Fruit fly (Drosophila melanogaster) whole organism, embryonic: ENCODE measurements around the gene tws.

Experiments
- Awh ChIP-seq: fragments of 200-800 bp; sonication (Bioruptor generic); IDR thresholded peaks from 2 replicates; pipeline ENCODE4, ENCODE4 v1.3.6; 2022; ENCODE audit warnings: missing biosample characterization, missing genetic modification characterization
- B-H2 ChIP-seq: fragments of 200-800 bp; sonication (Bioruptor generic); optimal IDR thresholded peaks from 2 replicates; lab custom pipeline; 2018; ENCODE audit warnings: missing biosample characterization, mild to moderate bottlenecking, missing genetic modification characterization
- Bteb2 ChIP-seq: fragments of 200-800 bp; sonication (Bioruptor generic); optimal IDR thresholded peaks from 2 replicates; lab custom pipeline; 2016; ENCODE audit warnings: missing biosample characterization, missing genetic modification characterization
- C15 ChIP-seq: fragments of 200-800 bp; sonication (Bioruptor generic); IDR thresholded peaks from 3 replicates; pipeline ENCODE4 v1.3.6; 2022; ENCODE audit warnings: missing biosample characterization, missing genetic modification characterization
- CG10654 ChIP-seq: fragments of 200-800 bp; sonication (Bioruptor generic); optimal IDR thresholded peaks from 2 replicates; lab custom pipeline; 2016; ENCODE audit warnings: missing biosample characterization, missing genetic modification characterization
- CG11456 ChIP-seq: fragments of 200-800 bp; sonication (Bioruptor generic); IDR thresholded peaks from 3 replicates; pipeline ENCODE4 v1.3.6; 2022; ENCODE audit warnings: missing biosample characterization, missing genetic modification characterization
- CG12659 ChIP-seq: fragments of 200-800 bp; sonication (Bioruptor generic); optimal IDR thresholded peaks from 3 replicates; lab custom pipeline; 2017; ENCODE audit warnings: mild to moderate bottlenecking, missing biosample characterization, missing genetic modification reagents, missing genetic modification characterization
- CG15514 ChIP-seq: fragments of 200-800 bp; sonication (Bioruptor generic); optimal IDR thresholded peaks from 3 replicates; lab custom pipeline; 2017; ENCODE audit warnings: missing biosample characterization, missing genetic modification characterization, mild to moderate bottlenecking, moderate library complexity, missing genetic modification reagents
- CG15696 ChIP-seq: fragments of 200-800 bp; sonication (Bioruptor generic); optimal IDR thresholded peaks from 2 replicates; lab custom pipeline; 2019; ENCODE audit warnings: missing biosample characterization, mild to moderate bottlenecking, missing genetic modification characterization, moderate library complexity
- CG16779 ChIP-seq: fragments of 200-800 bp; sonication (Bioruptor generic); IDR thresholded peaks from 2 replicates; pipeline ENCODE4 v1.3.6; 2022; ENCODE audit warnings: missing biosample characterization, missing genetic modification characterization
- CG2199 ChIP-seq: fragments of 200-800 bp; sonication (Bioruptor generic); IDR thresholded peaks from 3 replicates; pipeline ENCODE4 v1.3.6; 2022; ENCODE audit warnings: missing biosample characterization, missing genetic modification characterization
- CG31388 ChIP-seq: fragments of 200-800 bp; sonication (Bioruptor generic); optimal IDR thresholded peaks from 2 replicates; lab custom pipeline; 2016; ENCODE audit warnings: missing biosample characterization, missing genetic modification characterization
- CG3726 ChIP-seq: fragments of 200-800 bp; sonication (Bioruptor generic); IDR thresholded peaks from 3 replicates; pipeline ENCODE4, ENCODE4 v1.3.6; 2022; ENCODE audit warnings: missing biosample characterization, missing genetic modification characterization
- CG3995 ChIP-seq: fragments of 200-800 bp; sonication (Bioruptor generic); optimal IDR thresholded peaks from 3 replicates; lab custom pipeline; 2016; ENCODE audit warnings: missing biosample characterization, missing genetic modification characterization
- CG4617 ChIP-seq: fragments of 200-800 bp; sonication (Bioruptor generic); optimal IDR thresholded peaks from 3 replicates; lab custom pipeline; 2016; ENCODE audit warnings: missing biosample characterization, missing genetic modification characterization, borderline replicate concordance
- CG4820 ChIP-seq: fragments of 200-800 bp; sonication (Bioruptor generic); optimal IDR thresholded peaks from 3 replicates; lab custom pipeline; 2016; ENCODE audit warnings: missing biosample characterization, missing genetic modification characterization
- CG4854 ChIP-seq: fragments of 200-800 bp; sonication (Bioruptor generic); optimal IDR thresholded peaks from 2 replicates; lab custom pipeline; 2016; ENCODE audit warnings: missing biosample characterization, missing genetic modification characterization, inconsistent platforms
- CG6254 ChIP-seq: fragments of 200-800 bp; sonication (Bioruptor generic); optimal IDR thresholded peaks from 3 replicates; lab custom pipeline; 2017; ENCODE audit warnings: mild to moderate bottlenecking, missing biosample characterization, missing genetic modification reagents, missing genetic modification characterization
- CG6791 ChIP-seq: fragments of 200-800 bp; sonication (Bioruptor generic); IDR thresholded peaks from 3 replicates; pipeline ENCODE4 v1.3.6; 2022; ENCODE audit warnings: missing biosample characterization, missing genetic modification characterization; ENCODE audit not compliant: partially characterized antibody
- CG8478 ChIP-seq: fragments of >200 bp; optimal IDR thresholded peaks from 2 replicates; lab custom pipeline; 2018
- CG9876 ChIP-seq: fragments of 200-800 bp; sonication (Bioruptor generic); optimal IDR thresholded peaks from 2 replicates; lab custom pipeline; 2016; ENCODE audit warnings: missing biosample characterization, missing genetic modification characterization
- CTCF ChIP-seq: fragments of 200-800 bp; sonication (Bioruptor generic); optimal IDR thresholded peaks from 2 replicates; lab custom pipeline; 2017; ENCODE audit warnings: missing biosample characterization, mild to moderate bottlenecking, missing genetic modification characterization, moderate library complexity
- Dp ChIP-seq: fragments of 200-800 bp; sonication (Bioruptor generic); optimal IDR thresholded peaks from 2 replicates; lab custom pipeline; 2018; ENCODE audit warnings: missing biosample characterization, mild to moderate bottlenecking, missing genetic modification characterization, moderate library complexity
- H15 ChIP-seq: fragments of 200-800 bp; sonication (Bioruptor generic); IDR thresholded peaks from 3 replicates; pipeline ENCODE4 v1.3.6; 2022; ENCODE audit warnings: missing biosample characterization, missing genetic modification characterization
- Hmx ChIP-seq: fragments of 200-800 bp; sonication (Bioruptor generic); optimal IDR thresholded peaks from 2 replicates; lab custom pipeline; 2016; ENCODE audit warnings: missing biosample characterization, missing genetic modification characterization
- MBD-R2 ChIP-seq: fragments of 200-800 bp; sonication (Bioruptor generic); IDR thresholded peaks from 2 replicates; pipeline ENCODE4 v1.3.6; 2022; ENCODE audit warnings: missing biosample characterization, missing genetic modification characterization
- NK7.1 ChIP-seq: fragments of 200-800 bp; sonication (Bioruptor generic); optimal IDR thresholded peaks from 3 replicates; lab custom pipeline; 2016; ENCODE audit warnings: missing biosample characterization, missing genetic modification characterization
- Nf-YC ChIP-seq: fragments of 200-800 bp; optimal IDR thresholded peaks from 3 replicates; lab custom pipeline; 2019; ENCODE audit warnings: missing biosample characterization, mild to moderate bottlenecking, missing genetic modification characterization, moderate library complexity
- Oaz ChIP-seq: fragments of 200-800 bp; sonication (Bioruptor generic); IDR thresholded peaks from 2 replicates; pipeline ENCODE4 v1.3.6; 2022; ENCODE audit warnings: missing biosample characterization, missing genetic modification characterization
- Spps ChIP-seq: fragments of 200-800 bp; sonication (Bioruptor generic); optimal IDR thresholded peaks from 2 replicates; lab custom pipeline; 2018; ENCODE audit warnings: missing biosample characterization, mild to moderate bottlenecking, missing genetic modification characterization
- TFAM ChIP-seq: fragments of 200-800 bp; sonication (Bioruptor generic); optimal IDR thresholded peaks from 2 replicates; lab custom pipeline; 2017; ENCODE audit warnings: missing biosample characterization, missing genetic modification characterization, inconsistent platforms
- ab ChIP-seq: fragments of 200-800 bp; sonication (Bioruptor generic); optimal IDR thresholded peaks from 2 replicates; lab custom pipeline; 2016; ENCODE audit warnings: missing biosample characterization, missing genetic modification characterization
- ara ChIP-seq: fragments of 200-800 bp; sonication (Bioruptor generic); IDR thresholded peaks from 2 replicates; pipeline ENCODE4 v1.3.6; 2022; ENCODE audit warnings: missing biosample characterization, missing genetic modification characterization
- cad ChIP-seq: fragments of >200 bp; optimal IDR thresholded peaks from 2 replicates; lab custom pipeline; 2017; ENCODE audit warnings: missing biosample characterization, missing genetic modification characterization
- fd64A ChIP-seq: fragments of 200-800 bp; sonication (Bioruptor generic); optimal IDR thresholded peaks from 3 replicates; lab custom pipeline; 2018; ENCODE audit warnings: missing biosample characterization, mild to moderate bottlenecking, missing genetic modification characterization
- gce ChIP-seq: fragments of 200-800 bp; sonication (Bioruptor generic); IDR thresholded peaks from 3 replicates; pipeline ENCODE4 v1.3.6; 2022; ENCODE audit warnings: missing biosample characterization, missing genetic modification characterization
- gro ChIP-seq: fragments of 200-800 bp; sonication (Bioruptor generic); optimal IDR thresholded peaks from 2 replicates; lab custom pipeline; 2016; ENCODE audit warnings: missing biosample characterization, missing genetic modification characterization
- ind ChIP-seq: fragments of 200-800 bp; sonication (Bioruptor generic); optimal IDR thresholded peaks from 3 replicates; lab custom pipeline; 2016; ENCODE audit warnings: missing biosample characterization, missing genetic modification characterization
- insv ChIP-seq, 2 experiments: fragments of 200-800 bp; sonication (Bioruptor generic); optimal IDR thresholded peaks; 3 replicates each; lab custom pipeline; 2016 to 2018; ENCODE audit warnings: missing biosample characterization in 2 of 2, missing genetic modification characterization in 2 of 2
- jigr1 ChIP-seq: fragments of 200-800 bp; sonication (Bioruptor generic); IDR thresholded peaks from 3 replicates; pipeline ENCODE4 v1.3.6; 2022; ENCODE audit warnings: missing biosample characterization, missing genetic modification characterization
- lmd ChIP-seq: fragments of 200-800 bp; sonication (Bioruptor generic); IDR thresholded peaks from 2 replicates; pipeline ENCODE4 v1.3.6; 2022; ENCODE audit warnings: missing biosample characterization, missing genetic modification characterization
- pnt ChIP-seq: fragments of 200-800 bp; sonication (Bioruptor generic); optimal IDR thresholded peaks from 3 replicates; lab custom pipeline; 2016; ENCODE audit warnings: missing biosample characterization, missing genetic modification characterization
- run ChIP-seq: fragments of 200-800 bp; sonication (Bioruptor generic); optimal IDR thresholded peaks from 3 replicates; lab custom pipeline; 2018; ENCODE audit warnings: missing biosample characterization, mild to moderate bottlenecking, missing genetic modification characterization
- sisA ChIP-seq: fragments of 200-800 bp; sonication (Bioruptor generic); IDR thresholded peaks from 2 replicates; pipeline ENCODE4 v1.3.6; 2022; ENCODE audit warnings: missing biosample characterization, missing genetic modification characterization
- stwl ChIP-seq: fragments of 200-800 bp; sonication (Bioruptor generic); optimal IDR thresholded peaks from 3 replicates; lab custom pipeline; 2018; ENCODE audit warnings: missing biosample characterization, mild to moderate bottlenecking, missing genetic modification characterization, moderate library complexity
- unc-4 ChIP-seq: fragments of 200-800 bp; sonication (Bioruptor generic); IDR thresholded peaks from 2 replicates; pipeline ENCODE4 v1.3.6; 2022; ENCODE audit warnings: missing biosample characterization, missing genetic modification characterization; ENCODE audit not compliant: partially characterized antibody
- usp ChIP-seq: fragments of >200 bp; optimal IDR thresholded peaks from 2 replicates; lab custom pipeline; 2017; ENCODE audit warnings: missing biosample characterization, missing genetic modification characterization
- wor ChIP-seq: fragments of 200-800 bp; sonication (Bioruptor generic); IDR thresholded peaks from 2 replicates; pipeline ENCODE4 v1.3.6; 2022; ENCODE audit warnings: missing biosample characterization, missing genetic modification characterization
- z ChIP-seq: fragments of 200-800 bp; sonication (Bioruptor generic); IDR thresholded peaks from 3 replicates; pipeline ENCODE4 v1.3.6; 2022; ENCODE audit warnings: missing biosample characterization, missing genetic modification characterization
- zf30C ChIP-seq: fragments of 200-800 bp; sonication (Bioruptor generic); optimal IDR thresholded peaks from 3 replicates; lab custom pipeline; 2018; ENCODE audit warnings: missing biosample characterization, mild to moderate bottlenecking, missing genetic modification characterization

The tws gene

dm6 chr3R:10139649-10140598 lies at the start of gene tws (continued):
- no peak for TF ChIP-seq ab (GFP tag; lab: Kevin White, UChicago)
- peak; percentile 4 for TF ChIP-seq pnt (GFP tag; lab: Kevin White, UChicago)
- no peak for TF ChIP-seq CG4617 (GFP tag; lab: Kevin White, UChicago)
- TF ChIP-seq insv (GFP tag; optimal IDR thresholded peaks at IDR 0.05; lab: Kevin White, UChicago): no peak
- TF ChIP-seq CG12659 (GFP tag; lab: Kevin White, UChicago): peak; percentile 44
- TF ChIP-seq NK7.1 (GFP tag; lab: Kevin White, UChicago): no peak
- no peak for TF ChIP-seq sisA (GFP tag; lab: Robert Waterston, UW)
- no peak for TF ChIP-seq CG8478
- no peak for TF ChIP-seq Dp
- 0 out of 3 replicates have a peak, but pooled peaks have one; percentile 17 for TF ChIP-seq gce (GFP tag; lab: Robert Waterston, UW)
- no peak for TF ChIP-seq Spps (tag; lab: Kevin White, UChicago)
- no peak for TF ChIP-seq jigr1 (GFP tag; lab: Robert Waterston, UW)
- no peak for TF ChIP-seq CG16779 (GFP tag; lab: Robert Waterston, UW)
- no peak for TF ChIP-seq unc-4 (GFP tag; lab: Robert Waterston, UW)
- TF ChIP-seq CG4820 (GFP tag; lab: Kevin White, UChicago): peak; percentile 4
- peak; percentile 4 for TF ChIP-seq B-H2 (GFP tag; lab: Kevin White, UChicago)
- TF ChIP-seq ara: peak; percentile 42; the same call in 1 of the 2 replicates
- peak; percentile 7 for TF ChIP-seq CTCF (GFP tag; lab: Kevin White, UChicago)
- TF ChIP-seq CG2199 (GFP tag; lab: Robert Waterston, UW): peak; percentile 59; the same call in 1 of the 3 replicates
- peak; percentile 22; the same call in 1 of the 2 replicates for TF ChIP-seq MBD-R2 (GFP tag; lab: Robert Waterston, UW)
- no peak for TF ChIP-seq wor
- no peak for TF ChIP-seq Bteb2 (GFP tag; lab: Kevin White, UChicago)
- peak; percentile 51 for TF ChIP-seq lmd (GFP tag; lab: Robert Waterston, UW)
- TF ChIP-seq CG6254 (GFP tag; lab: Kevin White, UChicago): peak; percentile 54
- TF ChIP-seq fd64A (GFP tag; lab: Kevin White, UChicago): peak; percentile 54
- no peak for TF ChIP-seq z (GFP tag; lab: Robert Waterston, UW)
- peak; percentile 41; the same call in 1 of the 3 replicates for TF ChIP-seq CG3726
- peak; percentile 90 for TF ChIP-seq Awh
- TF ChIP-seq CG15514 (GFP tag; lab: Kevin White, UChicago): peak; percentile 51
- TF ChIP-seq Oaz (GFP tag; lab: Robert Waterston, UW): no peak
- no peak for TF ChIP-seq CG31388
- 0 out of 3 replicates have a peak, but pooled peaks have one; percentile 37 for TF ChIP-seq CG6791 (GFP tag; lab: Robert Waterston, UW)
- TF ChIP-seq CG10654: no peak
- TF ChIP-seq Hmx (GFP tag; lab: Kevin White, UChicago): no peak
- no peak for TF ChIP-seq cad
- no peak for TF ChIP-seq TFAM (GFP tag; lab: Kevin White, UChicago)
- TF ChIP-seq ind (GFP tag; lab: Kevin White, UChicago): peak; percentile 2
- no peak for TF ChIP-seq CG9876
- TF ChIP-seq gro (GFP tag; lab: Kevin White, UChicago): peak; percentile 74
- TF ChIP-seq CG4854: no peak
- TF ChIP-seq C15 (GFP tag; lab: Robert Waterston, UW): peak; percentile 23; the same call in 1 of the 3 replicates
- peak; percentile 57 for TF ChIP-seq run (tag; lab: Kevin White, UChicago)
- no peak for TF ChIP-seq stwl
- TF ChIP-seq CG3995 (GFP tag; lab: Kevin White, UChicago): peak; percentile 69
- TF ChIP-seq CG11456 (GFP tag; lab: Robert Waterston, UW): peak; percentile 52; the same call in 1 of the 3 replicates
- TF ChIP-seq CG15696 (tag; lab: Kevin White, UChicago): peak; percentile 0
- peak; percentile 23; the same call in 1 of the 3 replicates for TF ChIP-seq H15 (GFP tag; lab: Robert Waterston, UW)
- TF ChIP-seq zf30C (GFP tag; lab: Kevin White, UChicago): no peak
- peak; percentile 58 for TF ChIP-seq Nf-YC (tag; lab: Kevin White, UChicago)
- no peak for TF ChIP-seq usp (GFP tag; lab: Kevin White, UChicago)
